Worm (Caenorhabditis elegans) whole organism, mixed stage, embryonic: Measurements from ENCODE around the gene F58H7.5.

Experiments used
- ces-1 ChIP-seq: fragments of 150-350 bp; optimal IDR thresholded peaks from 2 replicates; lab custom pipeline; 2014; ENCODE audit warnings: missing biosample characterization, missing genetic modification reagents, missing genetic modification characterization
- nhr-28 ChIP-seq: fragments of 150-350 bp; optimal IDR thresholded peaks from 2 replicates; lab custom pipeline; 2014; ENCODE audit warnings: missing biosample characterization, missing genetic modification characterization

The F58H7.5 gene

DNA sequence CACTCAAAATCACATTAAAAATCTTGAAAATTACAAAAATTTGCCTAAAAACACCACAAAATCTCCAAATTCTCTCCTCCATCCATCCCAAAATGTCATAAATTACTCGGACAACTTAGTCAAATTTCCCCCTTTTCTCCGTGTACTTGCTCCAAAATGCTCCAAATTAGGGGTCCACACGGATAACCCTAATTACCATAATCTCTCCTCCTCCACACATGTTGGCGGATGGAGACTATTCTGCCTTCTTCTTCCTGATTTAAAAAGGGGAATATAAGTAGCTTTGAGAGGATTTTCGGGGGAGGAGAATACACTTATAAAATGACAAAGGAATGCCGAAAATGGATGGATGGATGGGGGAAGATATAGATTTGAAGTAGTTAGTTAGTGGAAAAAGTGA, 42.1 kb downstream of the F58H7.5 start:
- no peak for TF ChIP-seq nhr-28 (tag; lab: Kevin White, UChicago)
- TF ChIP-seq ces-1 (GFP tag; lab: Kevin White, UChicago) = peak; percentile 87
